Worm (Caenorhabditis elegans): Measurements from ENCODE around the gene fbxb-2.

- no peak for TF ChIP-seq flt-1 (GFP tag; IDR thresholded peaks at IDR 0.05)
- no peak for TF ChIP-seq T22C8.4 (GFP tag; IDR thresholded peaks at IDR 0.05)
- no peak for TF ChIP-seq med-1 (GFP tag; optimal IDR thresholded peaks at IDR 0.05; ENCODE audit: insufficient read depth)
- TF ChIP-seq klf-2 (GFP tag; conservative IDR thresholded peaks at IDR 0.05) = no peak
- TF ChIP-seq cog-1 (tag; optimal IDR thresholded peaks at IDR 0.05) = no peak
- no peak for TF ChIP-seq tab-1 (GFP tag; IDR thresholded peaks at IDR 0.05)
- no peak for TF ChIP-seq ztf-23 (GFP tag; IDR thresholded peaks at IDR 0.05)
- no peak for TF ChIP-seq ref-1 (GFP tag; conservative IDR thresholded peaks at IDR 0.05)
These were observed 42.8 kb upstream of the fbxb-2 start, which contains the start of gene F21D9.8 for ce11 chrV:19279888-19280287.

All from whole organism, midembryonic.